Fruit fly (Drosophila melanogaster) whole organism: ENCODE data around the gene Gr92a.
"Not testable (repeated sequence)": the region's sequence is repeated elsewhere in the genome, so short reads cannot be mapped to it uniquely, and the experiment has no call there.

Experiments used
- CG8478 ChIP-seq: fragments of >200 bp; optimal IDR thresholded peaks from 2 replicates; lab custom pipeline; 2018; ENCODE audit warnings: inconsistent platforms
- Dll ChIP-seq: fragments of >200 bp; optimal IDR thresholded peaks from 2 replicates; lab custom pipeline; 2017
- EcR ChIP-seq, 2 experiments: fragments of >200 bp; optimal IDR thresholded peaks; 2 replicates each; lab custom pipeline; 2017; ENCODE audit warnings: missing biosample characterization in 2 of 2, missing genetic modification characterization in 2 of 2, missing genetic modification reagents in 2 of 2
- pan ChIP-seq: fragments of >200 bp; optimal IDR thresholded peaks from 2 replicates; lab custom pipeline; 2017
- psq ChIP-seq: fragments of >200 bp; optimal IDR thresholded peaks from 2 replicates; lab custom pipeline; 2017
- usp ChIP-seq: fragments of >200 bp; optimal IDR thresholded peaks from 2 replicates; lab custom pipeline; 2017; ENCODE audit warnings: missing biosample characterization, missing genetic modification characterization, mixed read lengths

Gene Gr92a

dm6 chr3R:20120760-20121159, at the start of gene Gr92a:
Gr92a (plus strand) TSS chr3R:20121060.
- no peak for TF ChIP-seq pan
- no peak for TF ChIP-seq EcR (GFP tag; optimal IDR thresholded peaks at IDR 0.05; lab: Kevin White, UChicago)
- no peak for TF ChIP-seq Dll (lab: Kevin White, UChicago)
- no peak for TF ChIP-seq psq
- no peak for TF ChIP-seq CG8478
- TF ChIP-seq usp (GFP tag; lab: Kevin White, UChicago) = no peak

DNA sequence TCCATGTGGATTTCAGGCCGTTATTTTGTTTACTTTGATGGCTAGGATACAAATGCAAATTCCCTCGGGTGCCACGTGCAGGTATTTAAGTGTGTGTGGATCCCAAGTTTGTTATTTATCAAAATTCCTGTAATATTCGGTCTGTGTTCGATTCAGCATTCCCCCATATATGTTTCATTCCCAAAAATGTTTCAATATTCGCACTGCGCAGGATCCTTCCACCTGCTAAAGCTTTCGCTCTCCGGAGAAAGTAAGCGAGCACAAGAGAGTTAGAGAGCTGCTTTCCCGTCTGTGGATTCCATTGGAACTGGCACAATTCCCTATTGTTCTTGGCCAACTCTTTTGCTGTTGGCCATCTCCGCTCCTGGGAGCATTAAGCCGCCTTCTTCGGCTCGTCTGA, 40.7 kb upstream of the Gr92a start:
- TF ChIP-seq EcR (GFP tag; optimal IDR thresholded peaks at IDR 0.05; lab: Kevin White, UChicago) = no peak

dm6 chr3R:20082350-20082749, 38.5 kb upstream of the Gr92a start, which contains the start of gene Rh3:
Rh3 (minus strand) TSS chr3R:20082450.
- TF ChIP-seq Dll (lab: Kevin White, UChicago) (no peak), EcR (GFP tag; optimal IDR thresholded peaks at IDR 0.05; lab: Kevin White, UChicago) (no peak), pan (no peak), usp (GFP tag; lab: Kevin White, UChicago) (no peak), CG8478 (no peak), psq (no peak)

dm6 chr3R:20107863-20108262, 13.0 kb upstream of the Gr92a start, which contains the start of gene CG31206:
CG31206 (minus strand) TSS chr3R:20107963.
- no peak for TF ChIP-seq Dll (lab: Kevin White, UChicago)
- TF ChIP-seq CG8478 = no peak
- TF ChIP-seq usp (GFP tag; lab: Kevin White, UChicago) = no peak

dm6 chr3R:20114538-20114937, 6.3 kb upstream of the Gr92a start, which contains the start of gene CG10887:
CG10887 (plus strand) TSS chr3R:20114838.
- TF ChIP-seq Dll (lab: Kevin White, UChicago); EcR (GFP tag; optimal IDR thresholded peaks at IDR 0.05; lab: Kevin White, UChicago); pan: not testable (repeated sequence)

DNA sequence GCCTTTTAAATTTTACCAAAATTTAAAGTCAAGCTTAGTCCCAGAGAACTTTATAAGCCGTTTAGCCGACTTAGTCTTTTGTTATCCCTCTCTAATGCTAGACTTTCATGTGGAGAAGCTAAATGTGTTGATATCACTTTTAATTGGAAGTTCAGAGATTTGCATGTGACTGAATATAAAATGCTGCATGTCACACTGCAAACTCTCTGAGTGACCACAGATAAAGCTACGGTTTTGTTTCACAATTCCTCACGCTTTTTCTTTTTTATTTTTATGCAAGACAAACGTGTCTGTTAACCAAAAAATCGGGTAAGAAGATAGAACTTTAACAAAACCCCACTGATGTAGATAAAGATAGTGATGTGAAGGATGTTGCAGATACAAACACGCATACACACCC, 3.5 kb downstream of the Gr92a start:
- TF ChIP-seq CG8478 = no peak
- no peak for TF ChIP-seq pan
- TF ChIP-seq psq = no peak
- no peak for TF ChIP-seq EcR (GFP tag; optimal IDR thresholded peaks at IDR 0.05; lab: Kevin White, UChicago)
- TF ChIP-seq Dll (lab: Kevin White, UChicago) = no peak
- TF ChIP-seq usp (GFP tag; lab: Kevin White, UChicago) = no peak

DNA sequence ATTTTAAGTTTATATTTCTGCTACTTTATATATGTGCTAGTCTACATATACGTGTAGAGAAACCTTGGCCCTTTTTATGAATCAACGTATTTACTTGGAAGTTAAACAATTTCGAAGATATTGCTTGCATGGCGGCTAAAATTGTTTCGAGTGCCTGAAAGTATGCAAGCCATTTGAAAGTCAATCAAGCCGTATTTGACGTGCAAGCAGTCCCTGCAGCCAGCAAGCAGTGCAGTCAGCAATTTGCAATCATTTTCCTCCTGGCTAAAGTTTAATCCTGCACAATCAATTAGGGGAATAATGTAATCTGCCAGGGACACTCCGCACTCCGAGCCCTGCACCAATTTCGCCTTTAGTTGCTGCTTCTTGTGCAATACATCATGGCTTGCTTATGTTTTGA, 33.8 kb downstream of the Gr92a start:
- TF ChIP-seq CG8478 = no peak
- no peak for TF ChIP-seq psq
- TF ChIP-seq EcR (GFP tag; optimal IDR thresholded peaks at IDR 0.05; lab: Kevin White, UChicago) = no peak
- TF ChIP-seq pan = no peak
- no peak for TF ChIP-seq usp (GFP tag; lab: Kevin White, UChicago)

dm6 chr3R:20167635-20168395, 47.0 kb downstream of the Gr92a start:
- TF ChIP-seq psq (no peak), pan (no peak), Dll (lab: Kevin White, UChicago) (no peak), EcR (GFP tag; optimal IDR thresholded peaks at IDR 0.05; lab: Kevin White, UChicago) (no peak), CG8478 (no peak), usp (GFP tag; lab: Kevin White, UChicago) (no peak)

DNA sequence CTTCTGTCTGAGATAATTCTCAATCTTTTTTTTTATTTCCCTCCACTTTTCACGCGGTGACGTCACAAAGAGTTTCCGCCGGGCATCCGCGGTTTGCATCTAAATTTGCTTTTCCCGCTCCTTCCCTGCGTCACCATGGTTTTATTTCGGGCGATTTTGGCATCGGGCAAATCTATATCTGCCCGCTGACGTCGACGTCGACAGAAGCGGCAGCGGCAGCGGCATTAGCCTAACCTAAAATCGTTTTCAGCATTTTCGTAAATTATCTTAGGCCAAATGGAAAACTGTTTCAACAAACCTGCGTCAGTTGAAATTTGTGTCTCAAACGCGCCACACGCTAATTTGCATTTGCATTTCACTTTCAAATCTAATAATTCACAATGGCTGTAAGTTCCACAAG, 48.3 kb downstream of the Gr92a start, which contains the start of gene CG5023:
TSS of gene CG5023 (plus strand) at position 301 of the 400 bp plus-strand sequence.
- no peak for TF ChIP-seq Dll (lab: Kevin White, UChicago)
- no peak for TF ChIP-seq usp (GFP tag; lab: Kevin White, UChicago)
- no peak for TF ChIP-seq pan
- no peak for TF ChIP-seq EcR (GFP tag; optimal IDR thresholded peaks at IDR 0.05; lab: Kevin White, UChicago)
- TF ChIP-seq CG8478 = no peak
